Fruit fly (Drosophila melanogaster): Measurements from ENCODE around the gene CG1468.

CG1468 gene

DNA sequence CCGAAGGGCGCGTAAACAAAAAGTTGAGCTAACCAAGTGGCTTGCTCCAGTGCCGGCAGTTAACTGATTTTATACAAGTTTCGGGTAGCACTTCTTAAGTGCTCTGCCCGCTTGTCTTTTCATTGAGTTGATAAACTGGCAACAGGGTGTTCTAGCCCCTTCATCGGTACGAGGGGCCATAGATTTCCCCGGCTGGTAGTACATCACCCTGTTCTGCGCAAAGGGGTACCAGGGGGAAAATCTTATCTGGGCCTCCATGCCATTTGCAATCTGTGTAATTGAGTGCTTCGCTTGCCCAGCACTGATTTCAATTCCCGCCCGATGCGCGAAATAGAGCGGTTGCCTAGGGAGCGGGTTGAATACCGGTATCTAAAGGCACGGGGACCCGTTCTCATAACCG, 6.6 kb upstream of the CG1468 start, which contains the start of gene CG45061 (continued):
- TF ChIP-seq trem (tag; optimal IDR thresholded peaks at IDR 0.05) (no peak), E2f1 (GFP tag; IDR thresholded peaks at IDR 0.05) (no peak), CG12299 (tag; optimal IDR thresholded peaks at IDR 0.05) (no peak), stc (GFP tag; IDR thresholded peaks at IDR 0.05) (no peak), HLHmδ (GFP tag; optimal IDR thresholded peaks at IDR 0.05) (no peak), sug (tag; optimal IDR thresholded peaks at IDR 0.05) (peak; percentile 72), CG6689 (GFP tag; IDR thresholded peaks at IDR 0.05) (no peak), knrl (GFP tag; IDR thresholded peaks at IDR 0.05; ENCODE audit: partially characterized antibody) (no peak), exex (tag; optimal IDR thresholded peaks at IDR 0.05) (peak; percentile 80), kay (GFP tag; optimal IDR thresholded peaks at IDR 0.05) (no peak), CG11696 (GFP tag; IDR thresholded peaks at IDR 0.05) (no peak), Dek (tag; optimal IDR thresholded peaks at IDR 0.05) (no peak), CG17385 (GFP tag; optimal IDR thresholded peaks at IDR 0.05) (no peak), Antp (GFP tag; optimal IDR thresholded peaks at IDR 0.05) (no peak), caup (GFP tag; optimal IDR thresholded peaks at IDR 0.05; ENCODE audit: severe bottlenecking) (peak; percentile 33), fd64A (GFP tag; optimal IDR thresholded peaks at IDR 0.05) (no peak), CG1792 (GFP tag; optimal IDR thresholded peaks at IDR 0.05) (no peak), CG4854 (GFP tag; optimal IDR thresholded peaks at IDR 0.05) (no peak), CG1024 (GFP tag; IDR thresholded peaks at IDR 0.05) (no peak), cg (GFP tag; optimal IDR thresholded peaks at IDR 0.05) (no peak), CG10147 (GFP tag; optimal IDR thresholded peaks at IDR 0.05) (no peak), ac (GFP tag; optimal IDR thresholded peaks at IDR 0.05) (no peak), sob (GFP tag; IDR thresholded peaks at IDR 0.05) (0 out of 2 replicates have a peak, but pooled peaks have one; percentile 38), lilli (GFP tag; optimal IDR thresholded peaks at IDR 0.05) (no peak), dimm (GFP tag; IDR thresholded peaks at IDR 0.05) (no peak), CG17802 (tag; optimal IDR thresholded peaks at IDR 0.05) (no peak), CG1233 (GFP tag; optimal IDR thresholded peaks at IDR 0.05) (no peak), bigmax (GFP tag; optimal IDR thresholded peaks at IDR 0.05) (no peak), Camta (GFP tag; optimal IDR thresholded peaks at IDR 0.05) (no peak), E2f2 (GFP tag; IDR thresholded peaks at IDR 0.05) (no peak), CG8944 (GFP tag; optimal IDR thresholded peaks at IDR 0.05) (no peak), Elba2 (GFP tag; optimal IDR thresholded peaks at IDR 0.05) (no peak), CG14014 (GFP tag; IDR thresholded peaks at IDR 0.05) (peak; percentile 22; the same call in 1 of the 2 replicates), CG34376 (GFP tag; optimal IDR thresholded peaks at IDR 0.05) (peak; percentile 13), Usf (GFP tag; optimal IDR thresholded peaks at IDR 0.05) (no peak), CG10543 (GFP tag; optimal IDR thresholded peaks at IDR 0.05) (peak; percentile 57), CG8388 (GFP tag; optimal IDR thresholded peaks at IDR 0.05) (no peak), row (GFP tag; IDR thresholded peaks at IDR 0.05) (peak; percentile 56; the same call in 2 of the 3 replicates), grau (tag; optimal IDR thresholded peaks at IDR 0.05) (no peak), aop (GFP tag; IDR thresholded peaks at IDR 0.05) (no peak), CG2678 (tag; optimal IDR thresholded peaks at IDR 0.05) (peak; percentile 8), HLH4C (GFP tag; IDR thresholded peaks at IDR 0.05; ENCODE audit: partially characterized antibody) (no peak), CG17568 (GFP tag; optimal IDR thresholded peaks at IDR 0.05) (no peak), CG3065 (GFP tag; optimal IDR thresholded peaks at IDR 0.05) (no peak), eve (GFP tag; optimal IDR thresholded peaks at IDR 0.05) (no peak), lab (GFP tag; optimal IDR thresholded peaks at IDR 0.05) (peak; percentile 72), bcd (GFP tag; optimal IDR thresholded peaks at IDR 0.05) (no peak), CG17612 (GFP tag; IDR thresholded peaks at IDR 0.05) (no peak), pho (GFP tag; optimal IDR thresholded peaks at IDR 0.05) (no peak), Meics (GFP tag; optimal IDR thresholded peaks at IDR 0.05) (no peak), hbn (GFP tag; IDR thresholded peaks at IDR 0.05; ENCODE audit: partially characterized antibody) (no peak)
